Worm (Caenorhabditis elegans): Measurements from ENCODE around the gene bub-3.

Gene bub-3

ce11 chrII:13723754-13724153 lies 2.1 kb upstream of the bub-3 start:
- TF ChIP-seq nhr-77 (tag; optimal IDR thresholded peaks at IDR 0.05) (no peak), ztf-11 (tag; optimal IDR thresholded peaks at IDR 0.05) (no peak), lin-13 (GFP tag; optimal IDR thresholded peaks at IDR 0.05) (no peak), ZK546.5 (tag; optimal IDR thresholded peaks at IDR 0.05) (no peak), sem-4 (tag; optimal IDR thresholded peaks at IDR 0.05) (no peak), Y55F3AM.14 (GFP tag; optimal IDR thresholded peaks at IDR 0.05) (no peak), nhr-23 (tag; optimal IDR thresholded peaks at IDR 0.05) (no peak), lin-11 (tag; optimal IDR thresholded peaks at IDR 0.05) (no peak), ztf-4 (tag; optimal IDR thresholded peaks at IDR 0.05) (no peak), skn-1 (tag; optimal IDR thresholded peaks at IDR 0.05) (no peak), nhr-25 (tag; optimal IDR thresholded peaks at IDR 0.05) (no peak), elt-3 (tag; optimal IDR thresholded peaks at IDR 0.05) (no peak)

- no peak for TF ChIP-seq R02D3.7 (tag; optimal IDR thresholded peaks at IDR 0.05)
- TF ChIP-seq lin-39 (tag; optimal IDR thresholded peaks at IDR 0.05): no peak
- TF ChIP-seq ztf-11 (tag; optimal IDR thresholded peaks at IDR 0.05): no peak
- no peak for TF ChIP-seq nhr-237 (tag; optimal IDR thresholded peaks at IDR 0.05)
Measured at ce11 chrII:13729416-13729815, 3.6 kb downstream of the bub-3 start, which contains the start of gene Y54G9A.9. TSS of gene Y54G9A.9 (plus strand) at chrII:13729716.

- TF ChIP-seq nhr-237 (tag; optimal IDR thresholded peaks at IDR 0.05) (no peak), lin-11 (tag; optimal IDR thresholded peaks at IDR 0.05) (no peak), nhr-77 (tag; optimal IDR thresholded peaks at IDR 0.05) (no peak), unc-62 (GFP tag; optimal IDR thresholded peaks at IDR 0.05) (no peak), sma-9 (GFP tag; optimal IDR thresholded peaks at IDR 0.05) (no peak), sma-9 (tag; optimal IDR thresholded peaks at IDR 0.05) (no peak), zag-1 (tag; optimal IDR thresholded peaks at IDR 0.05) (no peak), nhr-10 (tag; optimal IDR thresholded peaks at IDR 0.05) (no peak), blmp-1 (tag; optimal IDR thresholded peaks at IDR 0.05; ENCODE audit: insufficient read depth) (no peak), snpc-4 (tag; optimal IDR thresholded peaks at IDR 0.05) (no peak), aly-2 (tag; optimal IDR thresholded peaks at IDR 0.05) (no peak), lin-13 (GFP tag; optimal IDR thresholded peaks at IDR 0.05) (no peak), elt-3 (tag; optimal IDR thresholded peaks at IDR 0.05) (no peak), lin-39 (tag; optimal IDR thresholded peaks at IDR 0.05) (no peak), ceh-16 (tag; optimal IDR thresholded peaks at IDR 0.05) (no peak), mdl-1 (tag; optimal IDR thresholded peaks at IDR 0.05) (no peak), ztf-1 (GFP tag; conservative IDR thresholded peaks at IDR 0.05) (no peak), skn-1 (tag; optimal IDR thresholded peaks at IDR 0.05) (no peak), ama-1 (optimal IDR thresholded peaks at IDR 0.05) (no peak), ZK546.5 (tag; optimal IDR thresholded peaks at IDR 0.05) (no peak)
Measured at ce11 chrII:13732146-13732545, 6.3 kb downstream of the bub-3 start.

ce11 chrII:13732577-13732976 lies 6.7 kb downstream of the bub-3 start:
- no peak for TF ChIP-seq sma-3 (GFP tag; optimal IDR thresholded peaks at IDR 0.05)
- TF ChIP-seq nhr-129 (tag; optimal IDR thresholded peaks at IDR 0.05): peak; percentile 25
- TF ChIP-seq dmd-4 (tag; optimal IDR thresholded peaks at IDR 0.05): no peak
- no peak for TF ChIP-seq nhr-77 (tag; optimal IDR thresholded peaks at IDR 0.05)
- TF ChIP-seq unc-62 (GFP tag; optimal IDR thresholded peaks at IDR 0.05): no peak
- TF ChIP-seq elt-3 (tag; optimal IDR thresholded peaks at IDR 0.05): no peak
- TF ChIP-seq lin-13 (GFP tag; optimal IDR thresholded peaks at IDR 0.05): no peak

- TF ChIP-seq C34F6.9 (tag; optimal IDR thresholded peaks at IDR 0.05): no peak
- TF ChIP-seq ZK546.5 (tag; optimal IDR thresholded peaks at IDR 0.05): no peak
- no peak for TF ChIP-seq nhr-12 (tag; optimal IDR thresholded peaks at IDR 0.05)
- no peak for TF ChIP-seq unc-39 (tag; optimal IDR thresholded peaks at IDR 0.05)
- TF ChIP-seq mbf-1 (tag; optimal IDR thresholded peaks at IDR 0.05): no peak
- TF ChIP-seq ztf-1 (GFP tag; conservative IDR thresholded peaks at IDR 0.05): no peak
- no peak for TF ChIP-seq mdl-1 (tag; optimal IDR thresholded peaks at IDR 0.05)
- TF ChIP-seq ztf-4 (tag; optimal IDR thresholded peaks at IDR 0.05): no peak
- no peak for TF ChIP-seq sma-3 (GFP tag; optimal IDR thresholded peaks at IDR 0.05)
- no peak for TF ChIP-seq nhr-77 (tag; optimal IDR thresholded peaks at IDR 0.05)
- no peak for TF ChIP-seq egl-27 (tag; optimal IDR thresholded peaks at IDR 0.05)
- no peak for TF ChIP-seq sem-4 (tag; optimal IDR thresholded peaks at IDR 0.05)
Measured at ce11 chrII:13736089-13736488, 10.2 kb downstream of the bub-3 start, which contains the start of gene R06B9.5. TSS of gene R06B9.5 (plus strand) at chrII:13736320.

All from whole organism, L2 larva.